Worm (Caenorhabditis elegans): Measurements from ENCODE around the gene F49E12.8.

The F49E12.8 gene

ce11 chrII:8381197-8381596, 12.9 kb downstream of the F49E12.8 start, which contains the start of gene F49E12.12:
Gene F49E12.12, plus strand, starts transcription at chrII:8381497.
- TF ChIP-seq ceh-28 (tag; optimal IDR thresholded peaks at IDR 0.05) (no peak), mxl-3 (GFP tag; optimal IDR thresholded peaks at IDR 0.05) (no peak), daf-19 (GFP tag; conservative IDR thresholded peaks at IDR 0.05) (no peak), unc-130 (GFP tag; optimal IDR thresholded peaks at IDR 0.05) (no peak), ceh-62 (tag; optimal IDR thresholded peaks at IDR 0.05) (no peak), Y75B8A.6 (GFP tag; IDR thresholded peaks at IDR 0.05) (no peak), lsy-2 (tag; optimal IDR thresholded peaks at IDR 0.05) (no peak), spr-1 (tag; optimal IDR thresholded peaks at IDR 0.05) (no peak), nhr-10 (tag; optimal IDR thresholded peaks at IDR 0.05) (no peak), vab-7 (GFP tag; IDR thresholded peaks at IDR 0.05) (no peak), nhr-237 (tag; optimal IDR thresholded peaks at IDR 0.05) (no peak), mes-2 (tag; optimal IDR thresholded peaks at IDR 0.05; ENCODE audit: poor library complexity, severe bottlenecking) (no peak), dmd-8 (GFP tag; IDR thresholded peaks at IDR 0.05) (no peak), unc-39 (tag; optimal IDR thresholded peaks at IDR 0.05) (no peak), tag-97 (GFP tag; IDR thresholded peaks at IDR 0.05) (no peak)

ce11 chrII:8380188-8380587, 13.9 kb downstream of the F49E12.8 start:
- TF ChIP-seq dmd-6 (GFP tag; IDR thresholded peaks at IDR 0.05) (no peak), mdl-1 (tag; optimal IDR thresholded peaks at IDR 0.05) (peak in 1 of 2 experiments; percentile 17), hlh-11 (tag; optimal IDR thresholded peaks at IDR 0.05) (peak; percentile 1), R02D3.7 (tag; optimal IDR thresholded peaks at IDR 0.05) (no peak), lir-3 (tag; optimal IDR thresholded peaks at IDR 0.05) (no peak), nhr-28 (tag; optimal IDR thresholded peaks at IDR 0.05) (peak; percentile 44), nhr-48 (tag; optimal IDR thresholded peaks at IDR 0.05) (peak; percentile 85)

ce11 chrII:8377722-8378121, 16.4 kb downstream of the F49E12.8 start:
- TF ChIP-seq unc-62 (GFP tag; optimal IDR thresholded peaks at IDR 0.05 in 1 of 2) (peak in 1 of 2 experiments; percentile 94), unc-62 (tag; optimal IDR thresholded peaks at IDR 0.05) (no peak), nhr-237 (tag; optimal IDR thresholded peaks at IDR 0.05) (no peak)

- TF ChIP-seq ZK546.5 (tag; optimal IDR thresholded peaks at IDR 0.05) (no peak), fkh-10 (GFP tag; optimal IDR thresholded peaks at IDR 0.05) (peak; percentile 58)
Measured at ce11 chrII:8370194-8370593, 23.9 kb downstream of the F49E12.8 start.

- TF ChIP-seq F37D6.2 (tag; optimal IDR thresholded peaks at IDR 0.05) (no peak), mes-2 (tag; optimal IDR thresholded peaks at IDR 0.05; ENCODE audit: poor library complexity, severe bottlenecking) (no peak), fkh-10 (GFP tag; optimal IDR thresholded peaks at IDR 0.05) (no peak), nhr-41 (GFP tag; IDR thresholded peaks at IDR 0.05) (no peak), mxl-3 (GFP tag; optimal IDR thresholded peaks at IDR 0.05) (no peak), madf-9 (GFP tag; conservative IDR thresholded peaks at IDR 0.05) (no peak), attf-4 (tag; optimal IDR thresholded peaks at IDR 0.05) (no peak), unc-130 (GFP tag; optimal IDR thresholded peaks at IDR 0.05) (no peak), ceh-82 (tag; optimal IDR thresholded peaks at IDR 0.05) (no peak), ceh-20 (GFP tag; IDR thresholded peaks at IDR 0.05) (no peak), zfp-2 (tag; optimal IDR thresholded peaks at IDR 0.05) (no peak), dmd-6 (GFP tag; IDR thresholded peaks at IDR 0.05) (no peak), nhr-11 (tag; optimal IDR thresholded peaks at IDR 0.05) (no peak), snpc-1.2 (GFP tag; IDR thresholded peaks at IDR 0.05) (no peak), nhr-76 (tag; optimal IDR thresholded peaks at IDR 0.05) (no peak), dve-1 (tag; optimal IDR thresholded peaks at IDR 0.05; ENCODE audit: insufficient read depth) (no peak), nhr-42 (GFP tag; IDR thresholded peaks at IDR 0.05) (no peak), spr-1 (tag; optimal IDR thresholded peaks at IDR 0.05) (no peak)
Measured at ce11 chrII:8369059-8369458, 25.0 kb downstream of the F49E12.8 start, which contains the start of gene amt-3. Gene amt-3, minus strand, starts transcription at chrII:8369159.
